Fruit fly (Drosophila melanogaster) whole organism, embryonic: ENCODE data around the gene CG11843.

Source experiments
- ATbp ChIP-seq: fragments of 200-800 bp; sonication (Bioruptor generic); optimal IDR thresholded peaks from 2 replicates; lab custom pipeline; 2017; ENCODE audit warnings: missing biosample characterization, mild to moderate bottlenecking, missing genetic modification characterization, missing genetic modification reagents
- Atf6 ChIP-seq: fragments of 200-800 bp; sonication (Bioruptor generic); IDR thresholded peaks from 2 replicates; pipeline ENCODE4 v1.3.6; 2022; ENCODE audit warnings: missing biosample characterization, missing genetic modification characterization
- Bgb ChIP-seq: fragments of 200-800 bp; sonication (Bioruptor generic); IDR thresholded peaks from 2 replicates; pipeline ENCODE4 v1.3.6; 2022; ENCODE audit warnings: missing biosample characterization, missing genetic modification characterization; ENCODE audit not compliant: partially characterized antibody
- CG10462 ChIP-seq: fragments of 200-800 bp; sonication (Bioruptor generic); optimal IDR thresholded peaks from 2 replicates; lab custom pipeline; 2016; ENCODE audit warnings: missing biosample characterization, missing genetic modification characterization
- CG10565 ChIP-seq: fragments of 200-800 bp; sonication (Bioruptor generic); optimal IDR thresholded peaks from 3 replicates; lab custom pipeline; 2016; ENCODE audit warnings: missing biosample characterization, mild to moderate bottlenecking, missing genetic modification characterization
- CG10979 ChIP-seq: fragments of 200-800 bp; sonication (Bioruptor generic); optimal IDR thresholded peaks from 2 replicates; lab custom pipeline; 2018; ENCODE audit warnings: missing biosample characterization, mild to moderate bottlenecking, missing genetic modification characterization, moderate library complexity
- CG14667 ChIP-seq: fragments of 200-800 bp; sonication (Bioruptor generic); IDR thresholded peaks from 2 replicates; pipeline ENCODE4 v1.3.6; 2022; ENCODE audit warnings: missing biosample characterization, missing genetic modification characterization
- CG15696 ChIP-seq: fragments of 200-800 bp; sonication (Bioruptor generic); optimal IDR thresholded peaks from 2 replicates; lab custom pipeline; 2019; ENCODE audit warnings: missing biosample characterization, mild to moderate bottlenecking, missing genetic modification characterization, moderate library complexity
- CG1603 ChIP-seq: fragments of 200-800 bp; sonication (Bioruptor generic); optimal IDR thresholded peaks from 2 replicates; lab custom pipeline; 2019; ENCODE audit warnings: missing biosample characterization, mild to moderate bottlenecking, missing genetic modification characterization, moderate library complexity
- CG16779 ChIP-seq: fragments of 200-800 bp; sonication (Bioruptor generic); IDR thresholded peaks from 2 replicates; pipeline ENCODE4 v1.3.6; 2022; ENCODE audit warnings: missing biosample characterization, missing genetic modification characterization
- CG17361 ChIP-seq: fragments of 200-800 bp; sonication (Bioruptor generic); IDR thresholded peaks from 3 replicates; pipeline ENCODE4 v1.3.6; 2022; ENCODE audit warnings: missing biosample characterization, missing genetic modification characterization
- CG30020 ChIP-seq: fragments of 200-800 bp; optimal IDR thresholded peaks from 2 replicates; lab custom pipeline; 2019; ENCODE audit warnings: missing biosample characterization, mild to moderate bottlenecking, missing genetic modification characterization, moderate library complexity
- CG4424 ChIP-seq: fragments of 200-800 bp; sonication (Bioruptor generic); optimal IDR thresholded peaks from 3 replicates; lab custom pipeline; 2016; ENCODE audit warnings: missing biosample characterization, missing genetic modification characterization
- CG4820 ChIP-seq: fragments of 200-800 bp; sonication (Bioruptor generic); optimal IDR thresholded peaks from 3 replicates; lab custom pipeline; 2016; ENCODE audit warnings: missing biosample characterization, missing genetic modification characterization
- CG6765 ChIP-seq: fragments of 200-800 bp; sonication (Bioruptor generic); optimal IDR thresholded peaks from 3 replicates; lab custom pipeline; 2017; ENCODE audit warnings: missing biosample characterization, mild to moderate bottlenecking, missing genetic modification characterization
- CG7987 ChIP-seq: fragments of 200-800 bp; sonication (Bioruptor generic); optimal IDR thresholded peaks from 2 replicates; lab custom pipeline; 2018; ENCODE audit warnings: missing biosample characterization, mild to moderate bottlenecking, missing genetic modification characterization, moderate library complexity
- CG8089 ChIP-seq: fragments of 200-800 bp; sonication (Bioruptor generic); optimal IDR thresholded peaks from 3 replicates; lab custom pipeline; 2016; ENCODE audit warnings: missing biosample characterization, missing genetic modification characterization
- CG8290 ChIP-seq, 3 experiments: fragments of 200-800 bp; sonication (Bioruptor generic); optimal IDR thresholded peaks; 2 replicates each; lab custom pipeline; 2016 to 2019; ENCODE audit warnings: missing biosample characterization in 3 of 3, missing genetic modification characterization in 3 of 3, mild to moderate bottlenecking in 2 of 3, moderate library complexity in 1 of 3
- CG9727 ChIP-seq: fragments of 200-800 bp; sonication (Bioruptor generic); optimal IDR thresholded peaks from 3 replicates; lab custom pipeline; 2017; ENCODE audit warnings: missing biosample characterization, mild to moderate bottlenecking, missing genetic modification characterization
- Dip2 ChIP-seq: fragments of 200-800 bp; sonication (Bioruptor generic); IDR thresholded peaks from 2 replicates; pipeline ENCODE4 v1.3.6; 2022; ENCODE audit warnings: missing biosample characterization, missing genetic modification characterization
- Drgx ChIP-seq: fragments of 200-800 bp; sonication (Bioruptor generic); IDR thresholded peaks from 2 replicates; pipeline ENCODE4 v1.3.6; 2022; ENCODE audit warnings: missing biosample characterization, missing genetic modification characterization
- Ets97D ChIP-seq: fragments of 200-800 bp; sonication (Bioruptor generic); optimal IDR thresholded peaks from 3 replicates; lab custom pipeline; 2016; ENCODE audit warnings: missing biosample characterization, missing genetic modification characterization
- Gsc ChIP-seq: fragments of 200-800 bp; sonication (Bioruptor generic); IDR thresholded peaks from 2 replicates; pipeline ENCODE4 v1.3.6; 2022; ENCODE audit warnings: missing biosample characterization, missing genetic modification characterization
- HHEX ChIP-seq: fragments of 200-800 bp; sonication (Bioruptor generic); optimal IDR thresholded peaks from 3 replicates; lab custom pipeline; 2017; ENCODE audit warnings: missing biosample characterization, mild to moderate bottlenecking, missing genetic modification characterization, missing genetic modification reagents
- PHDP ChIP-seq: fragments of 200-800 bp; sonication (Bioruptor generic); optimal IDR thresholded peaks from 3 replicates; lab custom pipeline; 2018; ENCODE audit warnings: missing biosample characterization, mild to moderate bottlenecking, missing genetic modification characterization, moderate library complexity
- Ptx1 ChIP-seq: fragments of 200-800 bp; sonication (Bioruptor generic); IDR thresholded peaks from 2 replicates; pipeline ENCODE4 v1.3.6; 2022; ENCODE audit warnings: missing biosample characterization, missing genetic modification characterization
- Sry-β ChIP-seq: fragments of 200-800 bp; sonication (Bioruptor generic); optimal IDR thresholded peaks from 2 replicates; lab custom pipeline; 2018; ENCODE audit warnings: missing biosample characterization, mild to moderate bottlenecking, missing genetic modification characterization, moderate library complexity
- Tbp ChIP-seq: fragments of >200 bp; optimal IDR thresholded peaks from 2 replicates; lab custom pipeline; 2018; ENCODE audit warnings: missing biosample characterization, missing genetic modification characterization
- al ChIP-seq: fragments of 200-800 bp; sonication (Bioruptor generic); IDR thresholded peaks from 2 replicates; pipeline ENCODE4 v1.3.6; 2022; ENCODE audit warnings: missing biosample characterization, missing genetic modification characterization
- ash1 ChIP-seq: fragments of 200-800 bp; sonication (Bioruptor generic); optimal IDR thresholded peaks from 2 replicates; lab custom pipeline; 2018; ENCODE audit warnings: missing biosample characterization, mild to moderate bottlenecking, missing genetic modification characterization
- bigmax ChIP-seq: fragments of 200-800 bp; sonication (Bioruptor generic); optimal IDR thresholded peaks from 2 replicates; lab custom pipeline; 2018; ENCODE audit warnings: missing biosample characterization, mild to moderate bottlenecking, missing genetic modification characterization
- caup ChIP-seq: fragments of 200-800 bp; sonication (Bioruptor generic); optimal IDR thresholded peaks from 3 replicates; lab custom pipeline; 2017; ENCODE audit warnings: missing biosample characterization, mild to moderate bottlenecking, missing genetic modification characterization, moderate library complexity; ENCODE audit not compliant: severe bottlenecking
- chm ChIP-seq: fragments of 200-800 bp; sonication (Bioruptor generic); IDR thresholded peaks from 2 replicates; pipeline ENCODE4 v1.3.6; 2022; ENCODE audit warnings: missing biosample characterization, missing genetic modification characterization
- chn ChIP-seq: fragments of 200-800 bp; sonication (Bioruptor generic); optimal IDR thresholded peaks from 2 replicates; lab custom pipeline; 2016; ENCODE audit warnings: missing biosample characterization, missing genetic modification characterization
- ci ChIP-seq: fragments of 200-800 bp; sonication (Bioruptor generic); IDR thresholded peaks from 3 replicates; pipeline ENCODE4 v1.3.6; 2022; ENCODE audit warnings: missing biosample characterization, missing genetic modification characterization
- en ChIP-seq: fragments of 200-800 bp; sonication (Bioruptor generic); optimal IDR thresholded peaks from 2 replicates; lab custom pipeline; 2016; ENCODE audit warnings: missing biosample characterization, missing genetic modification characterization
- eve ChIP-seq, 2 experiments: fragments of >200 bp; optimal IDR thresholded peaks; 2 replicates each; lab custom pipeline; 2017; ENCODE audit warnings: missing biosample characterization in 2 of 2, missing genetic modification characterization in 2 of 2
- exex ChIP-seq: fragments of 200-800 bp; sonication (Bioruptor generic); optimal IDR thresholded peaks from 4 replicates; lab custom pipeline; 2018; ENCODE audit warnings: missing biosample characterization, mild to moderate bottlenecking, missing genetic modification characterization, moderate library complexity
- gfzf ChIP-seq: fragments of 200-800 bp; sonication (Bioruptor generic); optimal IDR thresholded peaks from 2 replicates; lab custom pipeline; 2016; ENCODE audit warnings: missing biosample characterization, mild to moderate bottlenecking, missing genetic modification characterization, moderate library complexity
- her ChIP-seq: fragments of 200-800 bp; sonication (Bioruptor generic); optimal IDR thresholded peaks from 2 replicates; lab custom pipeline; 2016; ENCODE audit warnings: missing biosample characterization, missing genetic modification characterization
- hkb ChIP-seq, 2 experiments: fragments of 200-800 bp in 1 of 2; fragments of >200 bp in 1 of 2; sonication (Bioruptor generic) in 1 of 2; IDR thresholded peaks in 1 of 2; optimal IDR thresholded peaks in 1 of 2; 2 replicates each; pipeline versions ENCODE4 v1.3.6 to Lab custom; 2017 to 2022; ENCODE audit warnings: missing biosample characterization in 1 of 2, missing genetic modification characterization in 1 of 2
- inv ChIP-seq: fragments of 200-800 bp; sonication (Bioruptor generic); IDR thresholded peaks from 2 replicates; pipeline ENCODE4 v1.3.6; 2022; ENCODE audit warnings: missing biosample characterization, missing genetic modification characterization; ENCODE audit not compliant: partially characterized antibody
- knrl ChIP-seq: fragments of 200-800 bp; sonication (Bioruptor generic); IDR thresholded peaks from 3 replicates; pipeline ENCODE4 v1.3.6; 2022; ENCODE audit warnings: missing biosample characterization, missing genetic modification characterization; ENCODE audit not compliant: partially characterized antibody
- mam ChIP-seq: fragments of 200-800 bp; sonication (Bioruptor generic); optimal IDR thresholded peaks from 3 replicates; lab custom pipeline; 2016; ENCODE audit warnings: missing biosample characterization, missing genetic modification characterization
- prd ChIP-seq, 3 experiments: fragments of >200 bp in 2 of 3; fragments of 200-800 bp in 1 of 3; sonication (Bioruptor generic) in 1 of 3; optimal IDR thresholded peaks in 2 of 3; IDR thresholded peaks in 1 of 3; 2 replicates in 2 of 3; 3 replicates in 1 of 3; pipeline versions ENCODE4 v1.3.6 to Lab custom; 2017 to 2022; ENCODE audit warnings: missing biosample characterization in 1 of 3, missing genetic modification characterization in 1 of 3
- rib ChIP-seq: fragments of 200-800 bp; sonication (Bioruptor generic); IDR thresholded peaks from 2 replicates; pipeline ENCODE4 v1.3.6; 2022; ENCODE audit warnings: missing biosample characterization, missing genetic modification characterization
- sim ChIP-seq: fragments of 200-800 bp; sonication (Bioruptor generic); IDR thresholded peaks from 2 replicates; pipeline ENCODE4 v1.3.6; 2022; ENCODE audit warnings: missing biosample characterization, missing genetic modification characterization
- slou ChIP-seq: fragments of 200-800 bp; sonication (Bioruptor generic); optimal IDR thresholded peaks from 3 replicates; lab custom pipeline; 2016; ENCODE audit warnings: missing biosample characterization, missing genetic modification characterization
- tap ChIP-seq: fragments of 200-800 bp; optimal IDR thresholded peaks from 3 replicates; lab custom pipeline; 2019; ENCODE audit warnings: missing biosample characterization, mild to moderate bottlenecking, missing genetic modification characterization, moderate library complexity
- wek ChIP-seq: fragments of 200-800 bp; sonication (Bioruptor generic); optimal IDR thresholded peaks from 3 replicates; lab custom pipeline; 2018; ENCODE audit warnings: missing biosample characterization, mild to moderate bottlenecking, missing genetic modification characterization, moderate library complexity

CG11843 gene

dm6 chr3R:29066285-29066684, 12.1 kb downstream of the CG11843 start (continued):
- TF ChIP-seq CG17361 (GFP tag; lab: Robert Waterston, UW), result no peak
- no peak for TF ChIP-seq tap (tag; lab: Kevin White, UChicago)
- no peak for TF ChIP-seq gfzf
- no peak for TF ChIP-seq CG16779 (GFP tag; lab: Robert Waterston, UW)
- no peak for TF ChIP-seq chn (GFP tag; lab: Kevin White, UChicago)
- no peak for TF ChIP-seq CG10565 (GFP tag; lab: Kevin White, UChicago)
- no peak for TF ChIP-seq CG4424 (GFP tag; lab: Kevin White, UChicago)
- TF ChIP-seq wek, result peak; percentile 61
- TF ChIP-seq CG10462 (GFP tag; lab: Kevin White, UChicago), result no peak
- no peak for TF ChIP-seq Tbp (GFP tag; lab: Kevin White, UChicago)
- TF ChIP-seq exex (tag; lab: Kevin White, UChicago), result peak; percentile 24
- TF ChIP-seq mam (GFP tag; lab: Kevin White, UChicago), result no peak
- peak; percentile 17; the same call in 1 of the 2 replicates for TF ChIP-seq Atf6 (GFP tag; lab: Robert Waterston, UW)
- no peak for TF ChIP-seq CG14667 (GFP tag; lab: Robert Waterston, UW)
- no peak for TF ChIP-seq her (GFP tag; lab: Kevin White, UChicago)
- no peak for TF ChIP-seq Sry-β (GFP tag; lab: Kevin White, UChicago)
- TF ChIP-seq Ets97D, result no peak
- TF ChIP-seq CG4820 (GFP tag; lab: Kevin White, UChicago), result no peak
- TF ChIP-seq CG15696 (tag; lab: Kevin White, UChicago), result no peak
- TF ChIP-seq Drgx (GFP tag; lab: Robert Waterston, UW), result no peak
- TF ChIP-seq CG30020, result no peak
- peak; percentile 58 for TF ChIP-seq ATbp (GFP tag; lab: Kevin White, UChicago)
- TF ChIP-seq bigmax (GFP tag; lab: Kevin White, UChicago), result no peak
- TF ChIP-seq chm (GFP tag; lab: Robert Waterston, UW), result no peak
- TF ChIP-seq CG1603 (tag; lab: Kevin White, UChicago), result peak; percentile 12
- TF ChIP-seq prd (optimal IDR thresholded peaks at IDR 0.05; lab: Kevin White, UChicago), result no peak
- no peak for TF ChIP-seq prd (GFP tag; IDR thresholded peaks at IDR 0.05; lab: Robert Waterston, UW)
- no peak for TF ChIP-seq hkb (optimal IDR thresholded peaks at IDR 0.05; lab: Kevin White, UChicago)
- TF ChIP-seq hkb (GFP tag; IDR thresholded peaks at IDR 0.05; lab: Robert Waterston, UW), result 0 out of 2 replicates have a peak, but pooled peaks have one; percentile 23
- TF ChIP-seq PHDP (tag; lab: Kevin White, UChicago), result no peak
- TF ChIP-seq Gsc (GFP tag; lab: Robert Waterston, UW), result no peak
- TF ChIP-seq slou (GFP tag; lab: Kevin White, UChicago), result no peak
- peak; percentile 9 for TF ChIP-seq caup
- no peak for TF ChIP-seq Bgb (GFP tag; lab: Robert Waterston, UW)
- TF ChIP-seq sim (GFP tag; lab: Robert Waterston, UW), result no peak
- no peak for TF ChIP-seq CG8290 (GFP tag; optimal IDR thresholded peaks at IDR 0.05; lab: Kevin White, UChicago)
- TF ChIP-seq CG8290 (tag; optimal IDR thresholded peaks at IDR 0.05; lab: Kevin White, UChicago), result peak in 1 of 2 experiments; percentile 45
- TF ChIP-seq Ptx1, result no peak
- no peak for TF ChIP-seq ash1 (GFP tag; lab: Kevin White, UChicago)
- no peak for TF ChIP-seq inv
- TF ChIP-seq en (GFP tag; lab: Kevin White, UChicago), result no peak
- peak; percentile 53 for TF ChIP-seq CG7987 (GFP tag; lab: Kevin White, UChicago)
- no peak for TF ChIP-seq al (GFP tag; lab: Robert Waterston, UW)
- TF ChIP-seq rib (GFP tag; lab: Robert Waterston, UW), result no peak
- TF ChIP-seq CG9727 (GFP tag; lab: Kevin White, UChicago), result no peak
- peak; percentile 34 for TF ChIP-seq HHEX (GFP tag; lab: Kevin White, UChicago)
- no peak for TF ChIP-seq Dip2 (GFP tag; lab: Robert Waterston, UW)
- TF ChIP-seq eve (GFP tag; optimal IDR thresholded peaks at IDR 0.05; lab: Kevin White, UChicago), result no peak
- no peak for TF ChIP-seq CG8089
- peak; percentile 21; the same call in 1 of the 3 replicates for TF ChIP-seq ci (GFP tag; lab: Robert Waterston, UW)
- peak; percentile 32 for TF ChIP-seq CG6765
- no peak for TF ChIP-seq knrl
- TF ChIP-seq CG10979 (tag; lab: Kevin White, UChicago), result no peak
